Fruit fly (Drosophila melanogaster) whole organism, embryonic: ENCODE results near the gene Trm1.

Experiments
- Bdp1 ChIP-seq: fragments of 200-800 bp; sonication (Bioruptor generic); optimal IDR thresholded peaks from 3 replicates; lab custom pipeline; 2016; ENCODE audit warnings: missing biosample characterization, missing genetic modification characterization
- CG10321 ChIP-seq: fragments of 200-800 bp; sonication (Bioruptor generic); IDR thresholded peaks from 2 replicates; pipeline ENCODE4 v1.3.6; 2022; ENCODE audit warnings: missing biosample characterization, missing genetic modification characterization
- CG10431 ChIP-seq: fragments of 200-800 bp; sonication (Bioruptor generic); optimal IDR thresholded peaks from 3 replicates; lab custom pipeline; 2018; ENCODE audit warnings: missing biosample characterization, mild to moderate bottlenecking, missing genetic modification characterization
- CG10959 ChIP-seq: fragments of 200-800 bp; sonication (Bioruptor generic); IDR thresholded peaks from 2 replicates; pipeline ENCODE4 v1.3.6; 2022; ENCODE audit warnings: missing biosample characterization, missing genetic modification characterization
- CG11504 ChIP-seq: fragments of 200-800 bp; sonication (Bioruptor generic); optimal IDR thresholded peaks from 3 replicates; lab custom pipeline; 2019; ENCODE audit warnings: missing biosample characterization, mild to moderate bottlenecking, missing genetic modification characterization, moderate library complexity
- CG12155 ChIP-seq: fragments of 200-800 bp; sonication (Bioruptor generic); optimal IDR thresholded peaks from 3 replicates; lab custom pipeline; 2016; ENCODE audit warnings: missing biosample characterization, missing genetic modification characterization
- CG12219 ChIP-seq: fragments of 200-800 bp; sonication (Bioruptor generic); optimal IDR thresholded peaks from 3 replicates; lab custom pipeline; 2018; ENCODE audit warnings: missing biosample characterization, mild to moderate bottlenecking, missing genetic modification characterization
- CG14965 ChIP-seq: fragments of 200-800 bp; sonication (Bioruptor generic); optimal IDR thresholded peaks from 2 replicates; lab custom pipeline; 2016; ENCODE audit warnings: missing biosample characterization, missing genetic modification characterization, borderline replicate concordance
- CG1529 ChIP-seq: fragments of 200-800 bp; sonication (Bioruptor generic); optimal IDR thresholded peaks from 3 replicates; lab custom pipeline; 2018; ENCODE audit warnings: missing biosample characterization, missing genetic modification characterization
- CG1602 ChIP-seq: fragments of 200-800 bp; sonication (Bioruptor generic); optimal IDR thresholded peaks from 3 replicates; lab custom pipeline; 2016; ENCODE audit warnings: missing biosample characterization, missing genetic modification characterization
- CG1603 ChIP-seq: fragments of 200-800 bp; sonication (Bioruptor generic); optimal IDR thresholded peaks from 2 replicates; lab custom pipeline; 2019; ENCODE audit warnings: missing biosample characterization, mild to moderate bottlenecking, missing genetic modification characterization, moderate library complexity
- CG2678 ChIP-seq: fragments of 200-800 bp; sonication (Bioruptor generic); optimal IDR thresholded peaks from 3 replicates; lab custom pipeline; 2019; ENCODE audit warnings: missing biosample characterization, mild to moderate bottlenecking, missing genetic modification characterization, moderate library complexity
- CG2889 ChIP-seq: fragments of 200-800 bp; sonication (Bioruptor generic); IDR thresholded peaks from 3 replicates; pipeline ENCODE4 v1.3.6; 2022; ENCODE audit warnings: missing biosample characterization, missing genetic modification characterization
- CG30403 ChIP-seq: fragments of 200-800 bp; sonication (Bioruptor generic); optimal IDR thresholded peaks from 3 replicates; lab custom pipeline; 2016; ENCODE audit warnings: missing biosample characterization, missing genetic modification characterization
- CG31388 ChIP-seq: fragments of 200-800 bp; sonication (Bioruptor generic); optimal IDR thresholded peaks from 2 replicates; lab custom pipeline; 2016; ENCODE audit warnings: missing biosample characterization, missing genetic modification characterization
- CG3995 ChIP-seq: fragments of 200-800 bp; sonication (Bioruptor generic); optimal IDR thresholded peaks from 3 replicates; lab custom pipeline; 2016; ENCODE audit warnings: missing biosample characterization, missing genetic modification characterization
- CG5180 ChIP-seq: fragments of 200-800 bp; sonication (Bioruptor generic); optimal IDR thresholded peaks from 3 replicates; lab custom pipeline; 2017; ENCODE audit warnings: missing biosample characterization, missing genetic modification characterization, mild to moderate bottlenecking, moderate library complexity, missing genetic modification reagents
- CG7271 ChIP-seq: fragments of 200-800 bp; sonication (Bioruptor generic); optimal IDR thresholded peaks from 2 replicates; lab custom pipeline; 2018; ENCODE audit warnings: missing biosample characterization, mild to moderate bottlenecking, missing genetic modification characterization, moderate library complexity
- CG7839 ChIP-seq: fragments of 200-800 bp; sonication (Bioruptor generic); optimal IDR thresholded peaks from 3 replicates; lab custom pipeline; 2018; ENCODE audit warnings: missing biosample characterization, mild to moderate bottlenecking, missing genetic modification characterization, moderate library complexity
- CG7987 ChIP-seq: fragments of 200-800 bp; sonication (Bioruptor generic); optimal IDR thresholded peaks from 2 replicates; lab custom pipeline; 2018; ENCODE audit warnings: missing biosample characterization, mild to moderate bottlenecking, missing genetic modification characterization, moderate library complexity
- CG9437 ChIP-seq: fragments of 200-800 bp; sonication (Bioruptor generic); optimal IDR thresholded peaks from 2 replicates; lab custom pipeline; 2018; ENCODE audit warnings: missing biosample characterization, mild to moderate bottlenecking, missing genetic modification characterization
- Deaf1 ChIP-seq: fragments of 200-800 bp; optimal IDR thresholded peaks from 3 replicates; lab custom pipeline; 2019; ENCODE audit warnings: missing biosample characterization, mild to moderate bottlenecking, missing genetic modification characterization, moderate library complexity
- Dp ChIP-seq: fragments of 200-800 bp; sonication (Bioruptor generic); optimal IDR thresholded peaks from 2 replicates; lab custom pipeline; 2018; ENCODE audit warnings: missing biosample characterization, mild to moderate bottlenecking, missing genetic modification characterization, moderate library complexity
- Gsc ChIP-seq: fragments of 200-800 bp; sonication (Bioruptor generic); IDR thresholded peaks from 2 replicates; pipeline ENCODE4 v1.3.6; 2022; ENCODE audit warnings: missing biosample characterization, missing genetic modification characterization
- HLH3B ChIP-seq: fragments of 200-800 bp; sonication (Bioruptor generic); IDR thresholded peaks from 2 replicates; pipeline ENCODE4 v1.3.6; 2022; ENCODE audit warnings: missing biosample characterization, missing genetic modification characterization
- Lim3 ChIP-seq: fragments of 200-800 bp; sonication (Bioruptor generic); IDR thresholded peaks from 2 replicates; pipeline ENCODE4 v1.3.6; 2022; ENCODE audit warnings: missing biosample characterization, missing genetic modification characterization
- NC2α ChIP-seq: fragments of 200-800 bp; sonication (Bioruptor generic); optimal IDR thresholded peaks from 2 replicates; lab custom pipeline; 2016; ENCODE audit warnings: missing biosample characterization, missing genetic modification characterization
- Spps ChIP-seq: fragments of 200-800 bp; sonication (Bioruptor generic); optimal IDR thresholded peaks from 2 replicates; lab custom pipeline; 2018; ENCODE audit warnings: missing biosample characterization, mild to moderate bottlenecking, missing genetic modification characterization
- Sry-β ChIP-seq: fragments of 200-800 bp; sonication (Bioruptor generic); optimal IDR thresholded peaks from 2 replicates; lab custom pipeline; 2018; ENCODE audit warnings: missing biosample characterization, mild to moderate bottlenecking, missing genetic modification characterization, moderate library complexity
- TFAM ChIP-seq: fragments of 200-800 bp; sonication (Bioruptor generic); optimal IDR thresholded peaks from 2 replicates; lab custom pipeline; 2017; ENCODE audit warnings: missing biosample characterization, missing genetic modification characterization, inconsistent platforms
- cato ChIP-seq: fragments of 200-800 bp; sonication (Bioruptor generic); optimal IDR thresholded peaks from 2 replicates; lab custom pipeline; 2016; ENCODE audit warnings: missing biosample characterization, missing genetic modification characterization, borderline replicate concordance
- cg ChIP-seq: fragments of 200-800 bp; sonication (Bioruptor generic); optimal IDR thresholded peaks from 3 replicates; lab custom pipeline; 2019; ENCODE audit warnings: missing biosample characterization, mild to moderate bottlenecking, missing genetic modification characterization, moderate library complexity
- chif ChIP-seq, 2 experiments: fragments of 200-800 bp; sonication (Bioruptor generic); optimal IDR thresholded peaks; 3 replicates each; lab custom pipeline; 2016; ENCODE audit warnings: missing biosample characterization in 2 of 2, missing genetic modification characterization in 2 of 2
- corto ChIP-seq: fragments of 200-800 bp; sonication (Bioruptor generic); optimal IDR thresholded peaks from 2 replicates; lab custom pipeline; 2016; ENCODE audit warnings: missing biosample characterization, mild to moderate bottlenecking, missing genetic modification characterization, moderate library complexity
- dysf ChIP-seq: fragments of 200-800 bp; sonication (Bioruptor generic); IDR thresholded peaks from 3 replicates; pipeline ENCODE4 v1.3.6; 2022; ENCODE audit warnings: missing biosample characterization, missing genetic modification characterization
- fru ChIP-seq: fragments of >200 bp; optimal IDR thresholded peaks from 2 replicates; lab custom pipeline; 2017
- gce ChIP-seq: fragments of 200-800 bp; sonication (Bioruptor generic); IDR thresholded peaks from 3 replicates; pipeline ENCODE4 v1.3.6; 2022; ENCODE audit warnings: missing biosample characterization, missing genetic modification characterization
- gsb-n ChIP-seq: fragments of 200-800 bp; sonication (Bioruptor generic); optimal IDR thresholded peaks from 3 replicates; lab custom pipeline; 2018; ENCODE audit warnings: missing biosample characterization, mild to moderate bottlenecking, missing genetic modification characterization
- h ChIP-seq: fragments of >200 bp; optimal IDR thresholded peaks from 2 replicates; lab custom pipeline; 2017
- hth ChIP-seq: fragments of >200 bp; optimal IDR thresholded peaks from 2 replicates; lab custom pipeline; 2017; ENCODE audit warnings: inconsistent platforms
- kay ChIP-seq: fragments of 200-800 bp; sonication (Bioruptor generic); optimal IDR thresholded peaks from 2 replicates; lab custom pipeline; 2016; ENCODE audit warnings: missing biosample characterization, missing genetic modification characterization
- prd ChIP-seq, 3 experiments: fragments of >200 bp in 2 of 3; fragments of 200-800 bp in 1 of 3; sonication (Bioruptor generic) in 1 of 3; optimal IDR thresholded peaks in 2 of 3; IDR thresholded peaks in 1 of 3; 2 replicates in 2 of 3; 3 replicates in 1 of 3; pipeline versions ENCODE4 v1.3.6 to Lab custom; 2017 to 2022; ENCODE audit warnings: missing biosample characterization in 1 of 3, missing genetic modification characterization in 1 of 3
- psq ChIP-seq: fragments of 200-800 bp; sonication (Bioruptor generic); optimal IDR thresholded peaks from 2 replicates; lab custom pipeline; 2017; ENCODE audit warnings: missing biosample characterization, missing genetic modification characterization
- pum ChIP-seq: fragments of 200-800 bp; sonication (Bioruptor generic); optimal IDR thresholded peaks from 2 replicates; lab custom pipeline; 2016; ENCODE audit warnings: missing biosample characterization, missing genetic modification characterization
- sna ChIP-seq: fragments of 200-800 bp; sonication (Bioruptor generic); IDR thresholded peaks from 2 replicates; pipeline ENCODE4 v1.3.6; 2022; ENCODE audit warnings: missing biosample characterization, missing genetic modification characterization; ENCODE audit not compliant: partially characterized antibody
- so ChIP-seq: fragments of 200-800 bp; sonication (Bioruptor generic); IDR thresholded peaks from 3 replicates; pipeline ENCODE4 v1.3.6; 2022; ENCODE audit warnings: missing biosample characterization, missing genetic modification characterization
- sr ChIP-seq: fragments of 200-800 bp; sonication (Bioruptor generic); IDR thresholded peaks from 3 replicates; pipeline ENCODE4 v1.3.6; 2022; ENCODE audit warnings: missing biosample characterization, missing genetic modification characterization
- tgo ChIP-seq: fragments of 200-800 bp; sonication (Bioruptor generic); IDR thresholded peaks from 3 replicates; pipeline ENCODE4 v1.3.6; 2022; ENCODE audit warnings: missing biosample characterization, missing genetic modification characterization
- tin ChIP-seq: fragments of 200-800 bp; sonication (Bioruptor generic); optimal IDR thresholded peaks from 3 replicates; lab custom pipeline; 2016; ENCODE audit warnings: missing biosample characterization, missing genetic modification characterization
- unc-4 ChIP-seq: fragments of 200-800 bp; sonication (Bioruptor generic); IDR thresholded peaks from 2 replicates; pipeline ENCODE4 v1.3.6; 2022; ENCODE audit warnings: missing biosample characterization, missing genetic modification characterization; ENCODE audit not compliant: partially characterized antibody
- usp ChIP-seq: fragments of >200 bp; optimal IDR thresholded peaks from 2 replicates; lab custom pipeline; 2017; ENCODE audit warnings: missing biosample characterization, missing genetic modification characterization
- zen2 ChIP-seq: fragments of 200-800 bp; sonication (Bioruptor generic); IDR thresholded peaks from 3 replicates; pipeline ENCODE4 v1.3.6; 2022; ENCODE audit warnings: missing biosample characterization, missing genetic modification characterization; ENCODE audit not compliant: partially characterized antibody

Trm1 gene

DNA sequence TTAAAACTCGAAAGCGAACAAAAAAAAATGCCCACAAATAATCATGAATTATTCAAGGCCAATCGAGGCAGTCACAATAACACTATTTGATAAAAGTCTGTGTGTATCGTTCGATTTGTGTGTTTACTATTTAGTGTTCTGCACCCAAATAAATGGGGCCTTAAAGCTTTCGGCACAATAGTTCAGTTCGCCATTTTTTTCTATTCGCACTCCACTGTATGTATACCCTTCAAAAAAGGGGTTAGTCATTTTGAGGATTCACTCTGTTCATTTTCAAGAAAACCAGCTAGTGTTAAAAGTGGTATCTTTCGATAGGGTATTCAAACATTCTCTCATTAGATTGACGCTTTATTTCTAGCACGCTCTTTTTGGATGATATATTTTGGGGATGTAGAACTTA, 39.8 kb downstream of the Trm1 start (continued):
- peak; percentile 38 for TF ChIP-seq CG30403 (GFP tag; lab: Kevin White, UChicago)
- TF ChIP-seq HLH3B (GFP tag; lab: Robert Waterston, UW) = no peak
- TF ChIP-seq prd (optimal IDR thresholded peaks at IDR 0.05; lab: Kevin White, UChicago) = no peak
- peak; percentile 56; the same call in 2 of the 3 replicates for TF ChIP-seq prd (GFP tag; IDR thresholded peaks at IDR 0.05; lab: Robert Waterston, UW)
- TF ChIP-seq CG12219 (GFP tag; lab: Kevin White, UChicago) = no peak
- TF ChIP-seq tgo (GFP tag; lab: Robert Waterston, UW) = peak; percentile 34; the same call in 1 of the 3 replicates
- TF ChIP-seq Sry-β (GFP tag; lab: Kevin White, UChicago) = no peak
- TF ChIP-seq Spps (tag; lab: Kevin White, UChicago) = no peak
- no peak for TF ChIP-seq CG10321 (GFP tag; lab: Robert Waterston, UW)
- TF ChIP-seq CG5180 (GFP tag; lab: Kevin White, UChicago) = no peak
- no peak for TF ChIP-seq Bdp1
- no peak for TF ChIP-seq CG1603 (tag; lab: Kevin White, UChicago)
- no peak for TF ChIP-seq chif (GFP tag; optimal IDR thresholded peaks at IDR 0.05; lab: Kevin White, UChicago)
- TF ChIP-seq CG31388 (GFP tag; lab: Kevin White, UChicago) = no peak
- peak; percentile 51 for TF ChIP-seq CG7839 (tag; lab: Kevin White, UChicago)
- TF ChIP-seq CG10431 (GFP tag; lab: Kevin White, UChicago) = no peak
- TF ChIP-seq kay = peak; percentile 17
- peak; percentile 16; the same call in 1 of the 3 replicates for TF ChIP-seq CG2889 (GFP tag; lab: Robert Waterston, UW)
- TF ChIP-seq Lim3 = no peak
- peak; percentile 63 for TF ChIP-seq CG2678 (tag; lab: Kevin White, UChicago)
- TF ChIP-seq CG10959 (GFP tag; lab: Robert Waterston, UW) = no peak
- TF ChIP-seq gsb-n = no peak
- TF ChIP-seq CG12155 (GFP tag; lab: Kevin White, UChicago) = peak; percentile 67
- peak; percentile 17 for TF ChIP-seq Deaf1 (tag; lab: Kevin White, UChicago)
- no peak for TF ChIP-seq CG1602 (GFP tag; lab: Kevin White, UChicago)
- TF ChIP-seq CG9437 = no peak
- TF ChIP-seq fru (lab: Kevin White, UChicago) = no peak
- TF ChIP-seq CG7271 = no peak
- TF ChIP-seq TFAM (GFP tag; lab: Kevin White, UChicago) = no peak
- TF ChIP-seq NC2α (GFP tag; lab: Kevin White, UChicago) = no peak
- TF ChIP-seq corto (GFP tag; lab: Kevin White, UChicago) = no peak
- no peak for TF ChIP-seq usp (GFP tag; lab: Kevin White, UChicago)
- no peak for TF ChIP-seq unc-4 (GFP tag; lab: Robert Waterston, UW)
- no peak for TF ChIP-seq sr (GFP tag; lab: Robert Waterston, UW)
- TF ChIP-seq zen2 = no peak
- TF ChIP-seq CG14965 (GFP tag; lab: Kevin White, UChicago) = no peak
- no peak for TF ChIP-seq psq (GFP tag; lab: Kevin White, UChicago)
- TF ChIP-seq sna (GFP tag; lab: Robert Waterston, UW) = no peak
- TF ChIP-seq tin (GFP tag; lab: Kevin White, UChicago) = no peak
- TF ChIP-seq h = no peak
- peak; percentile 70; the same call in 2 of the 3 replicates for TF ChIP-seq dysf (GFP tag; lab: Robert Waterston, UW)
- no peak for TF ChIP-seq pum (GFP tag; lab: Kevin White, UChicago)
- peak; percentile 19 for TF ChIP-seq CG3995 (GFP tag; lab: Kevin White, UChicago)
- TF ChIP-seq hth (lab: Kevin White, UChicago) = no peak
- TF ChIP-seq CG7987 (GFP tag; lab: Kevin White, UChicago) = peak; percentile 83
- peak; percentile 26 for TF ChIP-seq CG11504 (tag; lab: Kevin White, UChicago)
- no peak for TF ChIP-seq Gsc (GFP tag; lab: Robert Waterston, UW)
- 0 out of 3 replicates have a peak, but pooled peaks have one; percentile 24 for TF ChIP-seq so (GFP tag; lab: Robert Waterston, UW)
- no peak for TF ChIP-seq Dp (GFP tag; lab: Kevin White, UChicago)
- no peak for TF ChIP-seq cg (GFP tag; lab: Kevin White, UChicago)
- no peak for TF ChIP-seq gce
- no peak for TF ChIP-seq cato (GFP tag; lab: Kevin White, UChicago)
- no peak for TF ChIP-seq CG1529 (GFP tag; lab: Kevin White, UChicago)
